Worm (Caenorhabditis elegans): ENCODE measurements around the gene C09G1.5.

Gene C09G1.5

DNA sequence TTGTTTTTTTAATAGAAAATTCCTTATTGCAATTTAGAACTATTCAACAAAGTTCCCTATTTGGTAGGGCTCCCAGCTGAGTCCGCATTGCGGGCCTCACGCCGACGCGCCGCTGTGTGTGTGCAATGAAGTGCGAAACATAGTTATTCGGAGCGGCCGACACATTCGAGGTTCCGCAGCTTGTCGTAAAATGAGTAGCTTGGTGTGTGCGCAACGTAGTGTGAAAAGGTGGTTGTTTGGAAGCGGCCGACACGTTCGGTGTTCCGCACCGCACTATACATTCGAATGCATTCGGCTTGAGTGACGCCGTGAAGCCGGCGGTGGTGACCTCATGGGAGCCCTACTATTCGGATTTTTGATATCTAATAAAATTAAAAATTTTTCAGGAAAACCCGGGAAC is 5.3 kb upstream of the C09G1.5 start:
- TF ChIP-seq snpc-4 (tag; optimal IDR thresholded peaks at IDR 0.05) (peak; percentile 39), snu-23 (GFP tag; optimal IDR thresholded peaks at IDR 0.05) (no peak)

DNA sequence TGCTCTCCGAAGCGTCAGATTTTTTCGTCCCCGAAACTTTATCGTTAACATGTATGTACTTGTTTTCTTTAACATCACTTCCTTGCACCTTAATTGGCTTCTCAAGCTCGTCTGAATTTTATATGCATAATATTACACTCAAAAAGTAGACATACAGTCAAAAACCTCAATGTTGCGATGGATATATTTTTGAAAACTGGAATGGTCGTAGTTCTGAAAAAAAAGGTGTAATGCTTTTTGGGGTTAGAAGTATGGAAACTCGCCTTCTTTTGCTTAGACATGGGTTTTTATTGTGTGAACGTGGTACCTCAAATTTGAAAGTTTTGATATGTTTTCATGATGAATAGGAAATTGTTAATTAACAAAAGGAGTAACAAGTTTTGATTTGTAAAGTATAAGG is 23.8 kb downstream of the C09G1.5 start, which contains the start of gene C09G1.2:
C09G1.2 (minus strand) TSS at position 101 of the 400 bp plus-strand sequence.
- TF ChIP-seq lin-35 (GFP tag; optimal IDR thresholded peaks at IDR 0.05) (no peak), nhr-90 (tag; optimal IDR thresholded peaks at IDR 0.05; ENCODE audit: poor library complexity) (no peak), mdl-1 (tag; optimal IDR thresholded peaks at IDR 0.05) (no peak), irx-1 (tag; optimal IDR thresholded peaks at IDR 0.05) (no peak), egl-13 (tag; optimal IDR thresholded peaks at IDR 0.05) (no peak), sup-37 (GFP tag; optimal IDR thresholded peaks at IDR 0.05) (no peak), grh-1 (GFP tag; IDR thresholded peaks at IDR 0.05) (no peak), zag-1 (tag; optimal IDR thresholded peaks at IDR 0.05) (no peak), lsy-2 (tag; optimal IDR thresholded peaks at IDR 0.05) (no peak), hlh-17 (GFP tag; optimal IDR thresholded peaks at IDR 0.05; ENCODE audit: borderline replicate concordance) (no peak), xbp-1 (tag; optimal IDR thresholded peaks at IDR 0.05) (no peak), elt-3 (tag; optimal IDR thresholded peaks at IDR 0.05) (no peak), ces-1 (GFP tag; optimal IDR thresholded peaks at IDR 0.05) (no peak), nhr-19 (GFP tag; conservative IDR thresholded peaks at IDR 0.05) (no peak), pqm-1 (tag; optimal IDR thresholded peaks at IDR 0.05) (no peak), pag-3 (tag; optimal IDR thresholded peaks at IDR 0.05; ENCODE audit: borderline replicate concordance, insufficient read depth) (no peak), C16A3.4 (tag; optimal IDR thresholded peaks at IDR 0.05) (no peak), nhr-237 (tag; optimal IDR thresholded peaks at IDR 0.05) (no peak)

DNA sequence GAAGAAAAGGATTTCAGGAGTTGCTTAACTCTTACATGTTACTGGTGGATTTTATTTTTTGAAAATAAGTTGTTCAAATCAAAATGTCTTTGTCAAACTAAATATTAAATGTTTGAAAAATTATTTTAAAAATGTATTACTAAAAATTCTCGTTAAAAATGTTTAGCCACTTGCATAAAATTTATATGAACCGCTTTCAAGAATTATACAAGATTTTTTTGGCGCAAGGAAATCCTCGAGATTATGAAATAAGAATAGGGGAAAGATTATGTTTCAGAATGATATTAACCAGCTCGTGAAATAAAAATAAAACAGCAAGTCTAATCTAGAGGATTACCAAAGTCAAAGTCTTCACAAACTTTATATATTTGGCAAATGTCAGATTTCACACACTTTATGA is 24.4 kb downstream of the C09G1.5 start:
- TF ChIP-seq nhr-19 (GFP tag; conservative IDR thresholded peaks at IDR 0.05) (peak; percentile 15; the same call in 1 of the 2 replicates), nhr-47 (tag; optimal IDR thresholded peaks at IDR 0.05) (peak; percentile 78), lin-35 (GFP tag; optimal IDR thresholded peaks at IDR 0.05) (peak in 1 of 2 experiments; percentile 23), lin-15B (tag; optimal IDR thresholded peaks at IDR 0.05) (no peak), sox-4 (tag; optimal IDR thresholded peaks at IDR 0.05) (peak; percentile 77), efl-1 (optimal IDR thresholded peaks at IDR 0.05) (peak in 1 of 2 experiments; percentile 7), efl-1 (GFP tag; optimal IDR thresholded peaks at IDR 0.05 in 1 of 2) (peak in 1 of 2 experiments; percentile 63), xbp-1 (tag; optimal IDR thresholded peaks at IDR 0.05) (no peak), F16B12.6 (tag; optimal IDR thresholded peaks at IDR 0.05) (no peak), C34B4.2 (tag; optimal IDR thresholded peaks at IDR 0.05) (no peak), snpc-4 (tag; optimal IDR thresholded peaks at IDR 0.05) (peak; percentile 2), swsn-7 (tag; optimal IDR thresholded peaks at IDR 0.05) (peak; percentile 22), nhr-11 (tag; optimal IDR thresholded peaks at IDR 0.05) (peak; percentile 70), ztf-4 (tag; optimal IDR thresholded peaks at IDR 0.05) (no peak), ceh-88 (GFP tag; IDR thresholded peaks at IDR 0.05) (0 out of 2 replicates have a peak, but pooled peaks have one; percentile 12), nhr-90 (tag; optimal IDR thresholded peaks at IDR 0.05; ENCODE audit: poor library complexity) (peak; percentile 10), fkh-8 (tag; optimal IDR thresholded peaks at IDR 0.05) (peak; percentile 52), zag-1 (tag; optimal IDR thresholded peaks at IDR 0.05) (no peak), C16A3.4 (tag; optimal IDR thresholded peaks at IDR 0.05) (peak; percentile 42), unc-130 (tag; optimal IDR thresholded peaks at IDR 0.05) (no peak), fkh-10 (GFP tag; optimal IDR thresholded peaks at IDR 0.05) (peak; percentile 55), dsc-1 (tag; optimal IDR thresholded peaks at IDR 0.05) (peak; percentile 82), nhr-84 (tag; optimal IDR thresholded peaks at IDR 0.05) (no peak), mab-9 (GFP tag; IDR thresholded peaks at IDR 0.05) (no peak), unc-62 (GFP tag; optimal IDR thresholded peaks at IDR 0.05) (no peak), snu-23 (GFP tag; optimal IDR thresholded peaks at IDR 0.05) (peak; percentile 49), skn-1 (tag; optimal IDR thresholded peaks at IDR 0.05) (peak; percentile 60), jun-1 (tag; optimal IDR thresholded peaks at IDR 0.05) (peak; percentile 52), nhr-85 (tag) (peak; percentile 40), lin-39 (tag; optimal IDR thresholded peaks at IDR 0.05) (no peak), nhr-237 (tag; optimal IDR thresholded peaks at IDR 0.05) (peak; percentile 5), nhr-20 (tag; optimal IDR thresholded peaks at IDR 0.05) (peak; percentile 23), ceh-90 (tag; optimal IDR thresholded peaks at IDR 0.05) (no peak)
